Worm (Caenorhabditis elegans): Measurements from ENCODE around the gene C40H1.7.
A peak's percentile ranks its signal among the peaks of the same experiment; 100 is the strongest.

- no peak for TF ChIP-seq C08G9.2 (tag; optimal IDR thresholded peaks at IDR 0.05)
- TF ChIP-seq ceh-18 (tag; optimal IDR thresholded peaks at IDR 0.05) = no peak
- peak; percentile 60 for TF ChIP-seq elt-2 (tag; optimal IDR thresholded peaks at IDR 0.05)
- TF ChIP-seq ceh-6 (GFP tag; optimal IDR thresholded peaks at IDR 0.05) = no peak
- TF ChIP-seq ama-1 (optimal IDR thresholded peaks at IDR 0.05) = no peak
- no peak for TF ChIP-seq fkh-10 (GFP tag; optimal IDR thresholded peaks at IDR 0.05)
- TF ChIP-seq hlh-6 (tag; optimal IDR thresholded peaks at IDR 0.05) = no peak
- TF ChIP-seq C38D4.7 (GFP tag; optimal IDR thresholded peaks at IDR 0.05) = no peak
- no peak for TF ChIP-seq sox-4 (tag; optimal IDR thresholded peaks at IDR 0.05)
- TF ChIP-seq nhr-11 (tag; optimal IDR thresholded peaks at IDR 0.05) = no peak
Observed at ce11 chrIII:9366376-9366775, 41.6 kb downstream of the C40H1.7 start.

Measured in whole organism, late embryonic.